Fruit fly (Drosophila melanogaster): ENCODE measurements around the gene TwdlZ.

TwdlZ gene

dm6 chrX:16782175-16782916 is 44.4 kb downstream of the TwdlZ start (continued):
- TF ChIP-seq CG10274 (GFP tag; optimal IDR thresholded peaks at IDR 0.05) (peak; percentile 10), Xbp1 (GFP tag; optimal IDR thresholded peaks at IDR 0.05) (peak; percentile 63), gro (GFP tag; optimal IDR thresholded peaks at IDR 0.05) (no peak), CG18599 (GFP tag; optimal IDR thresholded peaks at IDR 0.05) (peak; percentile 49), ato (GFP tag; IDR thresholded peaks at IDR 0.05; ENCODE audit: partially characterized antibody) (no peak), NC2α (GFP tag; optimal IDR thresholded peaks at IDR 0.05) (no peak), Six4 (GFP tag; optimal IDR thresholded peaks at IDR 0.05) (peak; percentile 17), NK7.1 (GFP tag; optimal IDR thresholded peaks at IDR 0.05) (no peak), CG14710 (tag; optimal IDR thresholded peaks at IDR 0.05) (peak; percentile 23), Fer1 (GFP tag; optimal IDR thresholded peaks at IDR 0.05) (peak; percentile 54), Gsc (GFP tag; IDR thresholded peaks at IDR 0.05) (no peak), run (tag; optimal IDR thresholded peaks at IDR 0.05) (peak; percentile 37), ab (GFP tag; optimal IDR thresholded peaks at IDR 0.05) (no peak), dati (GFP tag; IDR thresholded peaks at IDR 0.05) (no peak), sens (GFP tag) (peak; percentile 82), CG32772 (GFP tag; IDR thresholded peaks at IDR 0.05) (0 out of 2 replicates have a peak, but pooled peaks have one; percentile 25), CG42726 (GFP tag; IDR thresholded peaks at IDR 0.05; ENCODE audit: partially characterized antibody) (no peak), CG1233 (GFP tag; optimal IDR thresholded peaks at IDR 0.05) (peak; percentile 25), scrt (GFP tag; optimal IDR thresholded peaks at IDR 0.05) (no peak), gsb-n (tag; optimal IDR thresholded peaks at IDR 0.05) (peak; percentile 5), al (GFP tag; IDR thresholded peaks at IDR 0.05) (peak; percentile 33; the same call in 1 of the 2 replicates), CG17612 (GFP tag; IDR thresholded peaks at IDR 0.05) (no peak), Deaf1 (tag; optimal IDR thresholded peaks at IDR 0.05) (peak; percentile 57), CG9727 (GFP tag; optimal IDR thresholded peaks at IDR 0.05) (peak; percentile 46), HmgD (GFP tag; optimal IDR thresholded peaks at IDR 0.05) (no peak), chm (GFP tag; IDR thresholded peaks at IDR 0.05) (peak; percentile 42; the same call in 1 of the 2 replicates), pnt (GFP tag; optimal IDR thresholded peaks at IDR 0.05) (peak; percentile 53), NFAT (GFP tag; IDR thresholded peaks at IDR 0.05) (0 out of 2 replicates have a peak, but pooled peaks have one; percentile 23), sima (GFP tag; optimal IDR thresholded peaks at IDR 0.05) (no peak), CG2712 (tag; optimal IDR thresholded peaks at IDR 0.05) (peak; percentile 46), CG31365 (tag; optimal IDR thresholded peaks at IDR 0.05) (peak; percentile 30), wek (GFP tag; optimal IDR thresholded peaks at IDR 0.05) (no peak), CG14441 (GFP tag; IDR thresholded peaks at IDR 0.05) (peak; percentile 67), corto (GFP tag; optimal IDR thresholded peaks at IDR 0.05) (no peak), jing (GFP tag; optimal IDR thresholded peaks at IDR 0.05) (no peak), CG10462 (GFP tag; optimal IDR thresholded peaks at IDR 0.05) (no peak), CG3995 (GFP tag; optimal IDR thresholded peaks at IDR 0.05) (no peak), cwo (GFP tag; optimal IDR thresholded peaks at IDR 0.05) (peak; percentile 44), CG8944 (GFP tag; optimal IDR thresholded peaks at IDR 0.05) (peak; percentile 37), HLH4C (GFP tag; IDR thresholded peaks at IDR 0.05; ENCODE audit: partially characterized antibody) (no peak), CG17328 (GFP tag; IDR thresholded peaks at IDR 0.05) (peak; percentile 57), CG11398 (GFP tag; optimal IDR thresholded peaks at IDR 0.05) (peak; percentile 36), chif (GFP tag; optimal IDR thresholded peaks at IDR 0.05) (peak; percentile 47 to 58), B-H2 (GFP tag; optimal IDR thresholded peaks at IDR 0.05) (no peak), CG4707 (GFP tag; optimal IDR thresholded peaks at IDR 0.05) (no peak), Hey (tag; optimal IDR thresholded peaks at IDR 0.05) (no peak), Doc2 (GFP tag; IDR thresholded peaks at IDR 0.05) (no peak), ci (GFP tag; IDR thresholded peaks at IDR 0.05) (0 out of 3 replicates have a peak, but pooled peaks have one; percentile 65), cg (GFP tag; optimal IDR thresholded peaks at IDR 0.05) (no peak)

Measured in whole organism, embryonic.